Fruit fly (Drosophila melanogaster): ENCODE results near the gene Pdp1.

Pdp1 gene

DNA sequence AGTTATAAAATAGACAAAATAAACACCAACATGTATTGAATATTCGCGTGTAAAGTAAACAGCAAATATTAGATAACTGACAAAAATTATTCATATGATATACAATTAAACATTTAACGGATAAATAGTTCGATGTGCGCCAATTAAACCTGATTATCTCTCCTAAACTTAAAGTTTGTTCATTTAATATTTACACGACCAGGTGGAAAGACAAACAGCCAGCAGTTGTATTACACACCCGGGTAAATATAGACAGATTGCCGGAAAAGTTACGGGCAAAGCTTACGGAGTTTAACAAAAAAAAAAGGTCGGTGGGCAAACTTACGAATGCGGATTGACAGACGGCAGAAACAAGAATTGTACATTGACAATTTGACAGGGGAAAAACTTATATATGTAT is 14.9 kb upstream of the Pdp1 start (continued):
- no peak for TF ChIP-seq CG14667 (GFP tag; IDR thresholded peaks at IDR 0.05)
- TF ChIP-seq sna (GFP tag; IDR thresholded peaks at IDR 0.05; ENCODE audit: partially characterized antibody), result no peak
- peak; percentile 68 for TF ChIP-seq CG12299 (tag; optimal IDR thresholded peaks at IDR 0.05)
- no peak for TF ChIP-seq usp (GFP tag; optimal IDR thresholded peaks at IDR 0.05)
- TF ChIP-seq slou (GFP tag; optimal IDR thresholded peaks at IDR 0.05), result no peak
- peak; percentile 78 for TF ChIP-seq CG2678 (tag; optimal IDR thresholded peaks at IDR 0.05)
- no peak for TF ChIP-seq Rx (GFP tag; IDR thresholded peaks at IDR 0.05)
- TF ChIP-seq Abd-B (GFP tag; optimal IDR thresholded peaks at IDR 0.05), result no peak
- TF ChIP-seq Six4 (GFP tag; optimal IDR thresholded peaks at IDR 0.05), result peak; percentile 1
- TF ChIP-seq Ets97D (GFP tag; optimal IDR thresholded peaks at IDR 0.05), result peak; percentile 9
- TF ChIP-seq ken (GFP tag; IDR thresholded peaks at IDR 0.05), result no peak
- TF ChIP-seq CG33557 (GFP tag; optimal IDR thresholded peaks at IDR 0.05), result no peak
- peak; percentile 8 for TF ChIP-seq da (GFP tag; optimal IDR thresholded peaks at IDR 0.05)
- TF ChIP-seq wek (GFP tag; optimal IDR thresholded peaks at IDR 0.05), result peak; percentile 51
- TF ChIP-seq Awh (GFP tag; IDR thresholded peaks at IDR 0.05), result peak; percentile 36; the same call in 1 of the 2 replicates
- peak; percentile 23; the same call in 1 of the 2 replicates for TF ChIP-seq CG1024 (GFP tag; IDR thresholded peaks at IDR 0.05)
- TF ChIP-seq CG15601 (tag; optimal IDR thresholded peaks at IDR 0.05), result peak; percentile 48
- peak; percentile 44 for TF ChIP-seq CG1792 (GFP tag; optimal IDR thresholded peaks at IDR 0.05)
- TF ChIP-seq Ada2b (GFP tag; IDR thresholded peaks at IDR 0.05), result no peak; the same call in 1 of the 2 replicates
- peak; percentile 44 for TF ChIP-seq Nf-YA (GFP tag; IDR thresholded peaks at IDR 0.05)
- no peak for TF ChIP-seq ab (GFP tag; optimal IDR thresholded peaks at IDR 0.05)
- no peak for TF ChIP-seq cg (GFP tag; optimal IDR thresholded peaks at IDR 0.05)
- TF ChIP-seq B-H1 (GFP tag; IDR thresholded peaks at IDR 0.05), result no peak; the same call in 2 of the 3 replicates
- TF ChIP-seq dm (GFP tag; optimal IDR thresholded peaks at IDR 0.05), result no peak
- TF ChIP-seq CG13424 (tag; optimal IDR thresholded peaks at IDR 0.05), result peak; percentile 67
- peak; percentile 24 for TF ChIP-seq CG2116 (GFP tag; optimal IDR thresholded peaks at IDR 0.05)
- peak; percentile 49 for TF ChIP-seq CG5180 (GFP tag; optimal IDR thresholded peaks at IDR 0.05)
- peak; percentile 44 for TF ChIP-seq CG1529 (GFP tag; optimal IDR thresholded peaks at IDR 0.05)
- TF ChIP-seq z (GFP tag; IDR thresholded peaks at IDR 0.05), result no peak
- TF ChIP-seq stwl (tag; optimal IDR thresholded peaks at IDR 0.05), result no peak
- TF ChIP-seq CG6765 (GFP tag; optimal IDR thresholded peaks at IDR 0.05), result peak; percentile 86
- peak; percentile 48 for TF ChIP-seq Bdp1 (GFP tag; optimal IDR thresholded peaks at IDR 0.05)
- TF ChIP-seq CG11560 (tag; IDR thresholded peaks at IDR 0.05), result no peak
- TF ChIP-seq dysf (GFP tag; IDR thresholded peaks at IDR 0.05), result peak; percentile 32; the same call in 1 of the 3 replicates
- TF ChIP-seq tgo (GFP tag; IDR thresholded peaks at IDR 0.05), result no peak; the same call in 2 of the 3 replicates
- TF ChIP-seq pros (GFP tag; optimal IDR thresholded peaks at IDR 0.05), result no peak
- no peak for TF ChIP-seq HLH4C (GFP tag; IDR thresholded peaks at IDR 0.05; ENCODE audit: partially characterized antibody)
- no peak for TF ChIP-seq CG16813 (GFP tag; IDR thresholded peaks at IDR 0.05; ENCODE audit: partially characterized antibody)
- TF ChIP-seq CG17328 (GFP tag; IDR thresholded peaks at IDR 0.05), result peak; percentile 53; the same call in 1 of the 2 replicates
- TF ChIP-seq B-H2 (GFP tag; optimal IDR thresholded peaks at IDR 0.05), result peak; percentile 31
- no peak for TF ChIP-seq Sin3A (optimal IDR thresholded peaks at IDR 0.05)
- peak; percentile 26 for TF ChIP-seq CG10274 (GFP tag; optimal IDR thresholded peaks at IDR 0.05)
- peak; percentile 57 for TF ChIP-seq CG11504 (tag; optimal IDR thresholded peaks at IDR 0.05)
- peak; percentile 83 for TF ChIP-seq mirr (GFP tag; optimal IDR thresholded peaks at IDR 0.05)
- TF ChIP-seq nerfin-2 (GFP tag; IDR thresholded peaks at IDR 0.05; ENCODE audit: partially characterized antibody), result no peak
- TF ChIP-seq sima (GFP tag; optimal IDR thresholded peaks at IDR 0.05), result no peak
- TF ChIP-seq CG30020 (tag; optimal IDR thresholded peaks at IDR 0.05), result no peak
- TF ChIP-seq Sry-δ (GFP tag; optimal IDR thresholded peaks at IDR 0.05), result peak; percentile 18
- TF ChIP-seq Dref (GFP tag; IDR thresholded peaks at IDR 0.05), result no peak
- TF ChIP-seq sc (optimal IDR thresholded peaks at IDR 0.05), result no peak
- TF ChIP-seq sc (GFP tag; optimal IDR thresholded peaks at IDR 0.05), result no peak
- no peak for TF ChIP-seq CG4424 (GFP tag; optimal IDR thresholded peaks at IDR 0.05)
